Worm (Caenorhabditis elegans): ENCODE data around the gene fli-1.

The fli-1 gene

DNA sequence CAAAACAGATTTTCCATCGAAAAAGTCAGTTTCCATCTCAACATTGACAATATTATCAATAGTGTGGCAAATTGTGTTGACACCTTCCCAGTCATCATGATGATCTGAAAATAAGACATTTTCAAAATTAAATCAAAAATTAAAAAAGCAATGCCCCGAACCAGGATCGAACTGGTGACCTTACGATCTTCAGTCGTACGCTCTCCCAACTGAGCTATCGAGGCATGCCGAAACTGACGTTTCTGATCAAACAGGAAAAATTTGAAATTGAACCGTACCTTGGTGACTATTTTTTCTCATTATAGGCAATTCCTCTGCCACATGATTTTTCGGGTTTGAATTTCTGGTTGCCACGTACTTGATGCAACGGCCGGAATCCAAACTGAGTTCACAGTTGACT lies 30.1 kb downstream of the fli-1 start (continued):
- TF ChIP-seq Y56A3A.18 (GFP tag; IDR thresholded peaks at IDR 0.05) (no peak), let-607 (tag; optimal IDR thresholded peaks at IDR 0.05) (no peak), nhr-27 (tag; optimal IDR thresholded peaks at IDR 0.05) (no peak), mel-28 (tag; optimal IDR thresholded peaks at IDR 0.05; ENCODE audit: borderline replicate concordance) (no peak), egl-18 (GFP tag; IDR thresholded peaks at IDR 0.05) (no peak), Y53G8AR.9 (GFP tag; conservative IDR thresholded peaks at IDR 0.05) (no peak), hrde-1 (tag; optimal IDR thresholded peaks at IDR 0.05; ENCODE audit: borderline replicate concordance) (no peak), C17E4.6 (GFP tag; IDR thresholded peaks at IDR 0.05) (no peak)

DNA sequence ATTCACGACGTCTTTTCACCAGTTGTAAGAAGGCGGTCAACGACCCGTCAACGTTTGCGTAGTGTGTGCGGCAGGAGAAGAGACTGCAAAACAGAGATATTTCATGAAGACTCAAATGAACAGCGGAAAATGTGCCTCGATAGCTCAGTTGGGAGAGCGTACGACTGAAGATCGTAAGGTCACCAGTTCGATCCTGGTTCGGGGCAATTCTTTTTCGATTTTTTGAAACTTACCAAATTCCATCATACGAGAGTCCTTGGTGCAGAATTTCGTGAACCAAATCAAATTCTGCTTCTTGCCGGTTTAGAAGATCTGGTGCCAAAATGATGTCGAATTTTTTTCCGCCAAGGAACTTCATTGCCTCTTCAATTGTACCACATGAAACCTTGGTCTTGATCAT lies 30.6 kb downstream of the fli-1 start:
- TF ChIP-seq nhr-120 (GFP tag; IDR thresholded peaks at IDR 0.05) (0 out of 2 replicates have a peak, but pooled peaks have one; percentile 52), lin-35 (GFP tag; optimal IDR thresholded peaks at IDR 0.05) (peak in 1 of 3 experiments; percentile 60), Y95B8A.8 (GFP tag; IDR thresholded peaks at IDR 0.05) (no peak), mxl-1 (tag; optimal IDR thresholded peaks at IDR 0.05) (no peak), tbx-9 (tag; optimal IDR thresholded peaks at IDR 0.05; ENCODE audit: borderline replicate concordance) (no peak), cebp-1 (GFP tag; IDR thresholded peaks at IDR 0.05) (no peak), cebp-1 (tag; optimal IDR thresholded peaks at IDR 0.05) (peak; percentile 29), ets-4 (GFP tag; optimal IDR thresholded peaks at IDR 0.05) (no peak), lsy-27 (tag; optimal IDR thresholded peaks at IDR 0.05; ENCODE audit: borderline replicate concordance, insufficient read depth) (no peak), Y53G8AR.9 (GFP tag; conservative IDR thresholded peaks at IDR 0.05) (0 out of 2 replicates have a peak, but pooled peaks have one; percentile 20), pha-4 (tag; optimal IDR thresholded peaks at IDR 0.05) (no peak), madf-10 (tag; optimal IDR thresholded peaks at IDR 0.05) (no peak), nhr-90 (tag; optimal IDR thresholded peaks at IDR 0.05) (peak; percentile 43), tbp1 (GFP tag; optimal IDR thresholded peaks at IDR 0.05) (peak; percentile 89), somi-1 (GFP tag; optimal IDR thresholded peaks at IDR 0.05) (no peak), egl-44 (GFP tag; IDR thresholded peaks at IDR 0.05) (peak; percentile 75), akir-1 (GFP tag; optimal IDR thresholded peaks at IDR 0.05) (no peak), lin-54 (GFP tag; optimal IDR thresholded peaks at IDR 0.05) (peak; percentile 49), xnd-1 (tag; optimal IDR thresholded peaks at IDR 0.05) (no peak), K11D2.4 (GFP tag; IDR thresholded peaks at IDR 0.05) (peak; percentile 52; the same call in 1 of the 2 replicates), F52B5.7 (tag; optimal IDR thresholded peaks at IDR 0.05) (peak; percentile 39), F49E8.2 (tag; optimal IDR thresholded peaks at IDR 0.05; ENCODE audit: insufficient read depth) (no peak), bed-1 (GFP tag; IDR thresholded peaks at IDR 0.05) (no peak), ztf-18 (tag; optimal IDR thresholded peaks at IDR 0.05) (peak; percentile 20), let-526 (GFP tag; IDR thresholded peaks at IDR 0.05) (0 out of 2 replicates have a peak, but pooled peaks have one; percentile 45), gei-17 (GFP tag; optimal IDR thresholded peaks at IDR 0.05) (no peak), F39B2.1 (GFP tag; IDR thresholded peaks at IDR 0.05) (no peak), mes-4 (tag; optimal IDR thresholded peaks at IDR 0.05) (no peak), ceh-79 (tag; optimal IDR thresholded peaks at IDR 0.05) (no peak), dpff-1 (tag; optimal IDR thresholded peaks at IDR 0.05) (no peak), lin-26 (GFP tag; IDR thresholded peaks at IDR 0.05) (peak; percentile 75), F22D6.2 (tag; optimal IDR thresholded peaks at IDR 0.05) (peak; percentile 25), B0336.3 (GFP tag; IDR thresholded peaks at IDR 0.05) (0 out of 2 replicates have a peak, but pooled peaks have one; percentile 18), ceh-27 (GFP tag; optimal IDR thresholded peaks at IDR 0.05) (peak; percentile 42), ztf-6 (GFP tag; IDR thresholded peaks at IDR 0.05) (peak; percentile 78; the same call in 1 of the 2 replicates), snpc-1.3 (tag; optimal IDR thresholded peaks at IDR 0.05; ENCODE audit: insufficient read depth) (peak; percentile 7), mcd-1 (GFP tag; IDR thresholded peaks at IDR 0.05) (peak; percentile 56), attf-3 (GFP tag; conservative IDR thresholded peaks at IDR 0.05) (no peak), unc-130 (GFP tag; optimal IDR thresholded peaks at IDR 0.05) (no peak), F57A8.1 (GFP tag; optimal IDR thresholded peaks at IDR 0.05) (no peak)

Measured in whole organism, young adult.